Worm (Caenorhabditis elegans) whole organism, L3 larva: ENCODE measurements around the gene ins-37.

ENCODE experiments used
- eor-1 ChIP-seq, 2 experiments: fragments of 150-350 bp; optimal IDR thresholded peaks; 2 replicates each; lab custom pipeline; 2014 to 2018; ENCODE audit warnings: missing biosample characterization in 2 of 2, missing genetic modification characterization in 2 of 2
- nhr-11 ChIP-seq: fragments of 150-350 bp; optimal IDR thresholded peaks from 2 replicates; lab custom pipeline; 2014; ENCODE audit warnings: missing biosample characterization, missing genetic modification characterization

ce11 chrII:13833505-13833904 is 2.4 kb downstream of the ins-37 start, which contains the start of gene F08G2.5:
- TF ChIP-seq nhr-11 (tag; lab: Kevin White, UChicago) (no peak), eor-1 (tag; optimal IDR thresholded peaks at IDR 0.05; lab: Kevin White, UChicago) (no peak)
